Fruit fly (Drosophila melanogaster) Kc167 (cell line): ENCODE data around the gene jhamt.

Source experiments
- Myc ChIP-seq: fragments of >200 bp; optimal IDR thresholded peaks from 2 replicates; lab custom pipeline; 2017; ENCODE audit warnings: missing external identifiers
- Sin3A ChIP-seq: fragments of >200 bp; optimal IDR thresholded peaks from 2 replicates; lab custom pipeline; 2018; ENCODE audit warnings: missing external identifiers
- h ChIP-seq: fragments of >200 bp; optimal IDR thresholded peaks from 3 replicates; lab custom pipeline; 2018; ENCODE audit warnings: missing external identifiers
- insv ChIP-seq: fragments of >200 bp; optimal IDR thresholded peaks from 3 replicates; lab custom pipeline; 2018; ENCODE audit warnings: missing external identifiers
- psq ChIP-seq: fragments of >200 bp; optimal IDR thresholded peaks from 2 replicates; lab custom pipeline; 2017; ENCODE audit warnings: missing external identifiers
- ttk ChIP-seq: sonication (Bioruptor generic); optimal IDR thresholded peaks from 2 replicates; lab custom pipeline; 2017; ENCODE audit warnings: missing external identifiers

Gene jhamt

dm6 chr2L:16326892-16327291 lies 38.8 kb upstream of the jhamt start, which contains the start of gene CG4278:
TSS of gene CG4278 (plus strand) at chr2L:16327069.
- TF ChIP-seq psq (lab: Kevin White, UChicago) (no peak), insv (lab: Kevin White, UChicago) (no peak), Sin3A (no peak), ttk (lab: Kevin White, UChicago) (no peak), h (lab: Kevin White, UChicago) (no peak)

DNA sequence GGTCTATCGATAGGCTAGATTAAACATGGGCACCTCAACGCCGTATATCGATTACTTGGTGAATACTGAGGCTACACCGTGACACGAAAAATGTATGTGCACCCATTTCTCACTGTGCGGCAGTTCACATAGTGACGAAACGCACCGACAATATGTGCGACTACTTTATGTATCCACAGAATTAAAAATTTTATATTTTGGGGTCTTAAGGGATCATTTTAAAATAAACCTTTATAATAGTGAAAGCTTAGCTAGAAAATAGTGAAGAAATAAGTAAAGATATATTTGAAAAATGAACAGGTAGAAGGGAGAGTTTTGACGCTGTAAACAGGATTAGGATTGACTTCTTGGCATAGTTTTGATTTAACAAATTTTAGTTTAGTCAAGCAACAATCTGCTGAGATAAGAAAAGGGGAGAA lies 36.6 kb upstream of the jhamt start, which contains the start of gene mRpL4:
mRpL4 (minus strand) TSS at position 31 of the 419 bp plus-strand sequence.
- no peak for TF ChIP-seq ttk (lab: Kevin White, UChicago)
- TF ChIP-seq h (lab: Kevin White, UChicago) = no peak
- TF ChIP-seq psq (lab: Kevin White, UChicago) = no peak
- TF ChIP-seq Myc = no peak
- no peak for TF ChIP-seq insv (lab: Kevin White, UChicago)
- no peak for TF ChIP-seq Sin3A

dm6 chr2L:16329625-16330024 lies 36.1 kb upstream of the jhamt start, which contains the start of gene CG4440:
TSS of gene CG4440 (plus strand) at chr2L:16329925.
- TF ChIP-seq psq (lab: Kevin White, UChicago) (no peak), ttk (lab: Kevin White, UChicago) (no peak), Myc (no peak), Sin3A (no peak)

DNA sequence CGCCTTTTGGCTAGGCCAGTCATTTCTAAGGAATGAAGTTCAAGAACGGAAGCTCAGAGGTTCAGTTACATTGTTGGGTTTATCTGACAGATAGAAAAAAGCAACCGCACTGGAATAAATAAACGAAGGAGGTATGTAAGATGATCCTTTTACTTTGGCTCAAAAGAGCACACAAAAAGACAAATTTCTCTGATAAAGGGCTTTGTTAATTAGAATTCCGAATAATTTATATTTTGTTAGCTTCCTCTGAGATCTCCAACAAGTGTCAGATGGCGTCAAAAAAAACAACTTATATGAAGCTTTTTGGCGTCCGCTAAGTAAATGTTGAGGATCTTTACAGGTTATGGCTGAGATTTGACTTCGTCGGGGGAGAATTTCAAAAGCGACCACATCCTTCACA lies 27.9 kb upstream of the jhamt start, which contains the start of gene CG31817:
CG31817 (minus strand) TSS at position 101 of the 400 bp plus-strand sequence.
- TF ChIP-seq ttk (lab: Kevin White, UChicago) (no peak), insv (lab: Kevin White, UChicago) (no peak), psq (lab: Kevin White, UChicago) (no peak), Sin3A (no peak)

dm6 chr2L:16340268-16340667 lies 25.4 kb upstream of the jhamt start, which contains the start of gene CG42266:
TSS of gene CG42266 (minus strand) at chr2L:16340368.
- TF ChIP-seq ttk (lab: Kevin White, UChicago) (no peak), h (lab: Kevin White, UChicago) (no peak), Myc (no peak), Sin3A (no peak), psq (lab: Kevin White, UChicago) (no peak), insv (lab: Kevin White, UChicago) (no peak)

dm6 chr2L:16342224-16342623 lies 23.5 kb upstream of the jhamt start, which contains the start of gene CG44405:
TSS of gene CG44405 (minus strand) at chr2L:16342324.
- TF ChIP-seq psq (lab: Kevin White, UChicago) = no peak
- TF ChIP-seq ttk (lab: Kevin White, UChicago) = no peak
- TF ChIP-seq h (lab: Kevin White, UChicago) = no peak
- no peak for TF ChIP-seq Myc
- TF ChIP-seq insv (lab: Kevin White, UChicago) = no peak
- TF ChIP-seq Sin3A = no peak

DNA sequence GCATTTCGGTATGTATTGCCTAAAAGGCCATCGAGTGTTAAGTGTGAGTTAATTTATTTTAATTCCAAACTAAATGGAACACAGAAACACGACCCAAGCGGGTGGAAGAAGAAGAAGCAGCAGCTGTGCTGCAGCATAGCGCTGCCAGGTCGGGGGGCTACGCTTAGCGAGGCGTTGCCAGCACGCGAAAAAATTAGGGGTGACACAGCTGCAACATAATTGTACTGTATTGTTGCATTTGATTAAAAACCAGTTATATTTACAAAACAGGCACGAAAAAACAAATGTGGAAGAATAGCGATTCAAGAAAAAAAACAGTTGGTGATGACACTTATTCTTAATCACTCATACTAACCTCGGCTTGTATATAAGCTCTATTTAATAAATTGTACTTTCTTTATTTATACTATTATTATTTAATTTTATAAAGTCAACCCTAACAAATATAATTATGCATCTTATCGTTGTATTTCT lies 15.5 kb upstream of the jhamt start:
- TF ChIP-seq psq (lab: Kevin White, UChicago) = peak; percentile 25
- no peak for TF ChIP-seq insv (lab: Kevin White, UChicago)
- no peak for TF ChIP-seq Myc
- TF ChIP-seq Sin3A = no peak

DNA sequence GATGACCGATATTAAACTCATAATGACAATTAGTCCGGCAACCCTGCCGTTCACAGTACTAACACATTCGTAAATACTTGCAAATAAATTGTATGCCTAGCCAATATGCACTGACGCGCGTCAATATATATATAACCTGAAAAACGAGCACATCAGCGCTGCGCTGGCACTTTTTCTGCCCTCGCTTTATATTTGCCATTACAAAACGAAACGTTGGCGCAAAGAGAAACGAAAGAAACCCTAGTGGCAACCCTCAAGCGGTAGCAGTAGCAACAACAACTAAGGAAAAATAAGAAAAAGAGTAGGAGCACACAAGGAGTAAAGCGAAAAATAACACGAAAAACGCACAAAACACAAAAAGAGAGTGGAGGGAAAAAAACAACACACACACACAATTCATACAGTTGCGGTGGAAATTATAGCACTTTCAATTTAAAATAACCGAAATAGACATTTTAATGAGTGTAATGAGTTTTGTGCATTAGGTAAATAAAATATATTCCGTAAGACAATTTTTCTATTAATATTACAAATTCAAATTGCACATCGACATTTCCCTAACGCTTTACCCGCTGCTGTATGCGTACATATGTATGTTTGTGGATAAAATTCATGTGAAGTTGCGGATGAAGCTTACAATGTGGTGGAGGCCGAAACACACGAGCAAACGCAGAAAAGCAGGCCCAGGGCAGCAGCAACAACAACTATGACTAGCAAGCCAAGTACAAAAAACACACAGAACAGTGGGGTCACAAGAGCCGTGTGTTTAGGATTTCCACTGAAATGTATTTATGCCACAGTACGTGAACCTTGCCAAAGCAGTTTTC lies 14.7 kb upstream of the jhamt start:
- TF ChIP-seq Myc = no peak
- TF ChIP-seq Sin3A = no peak
- TF ChIP-seq psq (lab: Kevin White, UChicago) = peak; percentile 99

DNA sequence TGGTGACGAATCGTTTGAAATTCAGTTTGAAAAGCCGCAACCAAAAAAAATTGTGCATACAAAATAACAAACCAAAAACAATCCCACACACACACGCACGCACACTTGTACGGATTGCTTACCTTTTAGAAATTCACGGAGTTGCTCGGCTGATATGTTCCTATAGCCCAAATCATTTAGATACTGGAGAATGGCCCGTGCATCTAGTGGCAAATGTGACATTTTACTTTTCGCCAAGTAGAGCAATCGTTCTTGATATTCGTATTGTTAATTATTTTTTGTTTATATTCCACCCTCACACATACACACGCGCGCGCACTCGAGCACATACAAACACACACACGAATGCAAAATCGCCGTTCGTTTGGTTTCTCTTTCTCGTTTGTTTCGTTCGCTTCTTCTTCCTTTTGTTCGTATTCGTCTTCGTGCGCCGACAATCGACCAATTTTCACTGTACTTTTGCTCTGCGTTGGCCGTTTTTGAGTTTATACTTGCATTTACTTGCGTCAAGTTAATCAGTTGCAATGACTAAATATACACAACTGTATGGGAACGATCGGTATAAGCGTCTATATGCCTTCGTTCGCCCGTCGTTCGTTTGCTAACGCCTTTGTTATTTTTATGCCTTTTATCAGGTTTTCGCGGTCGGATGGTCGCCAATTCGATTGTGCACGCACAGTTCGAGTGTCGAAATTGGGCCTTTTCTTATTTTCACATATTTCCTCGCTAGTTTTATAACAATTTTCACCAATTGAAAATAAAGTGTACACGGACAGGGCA lies 13.7 kb upstream of the jhamt start:
- TF ChIP-seq psq (lab: Kevin White, UChicago) (peak; percentile 87), ttk (lab: Kevin White, UChicago) (no peak)

DNA sequence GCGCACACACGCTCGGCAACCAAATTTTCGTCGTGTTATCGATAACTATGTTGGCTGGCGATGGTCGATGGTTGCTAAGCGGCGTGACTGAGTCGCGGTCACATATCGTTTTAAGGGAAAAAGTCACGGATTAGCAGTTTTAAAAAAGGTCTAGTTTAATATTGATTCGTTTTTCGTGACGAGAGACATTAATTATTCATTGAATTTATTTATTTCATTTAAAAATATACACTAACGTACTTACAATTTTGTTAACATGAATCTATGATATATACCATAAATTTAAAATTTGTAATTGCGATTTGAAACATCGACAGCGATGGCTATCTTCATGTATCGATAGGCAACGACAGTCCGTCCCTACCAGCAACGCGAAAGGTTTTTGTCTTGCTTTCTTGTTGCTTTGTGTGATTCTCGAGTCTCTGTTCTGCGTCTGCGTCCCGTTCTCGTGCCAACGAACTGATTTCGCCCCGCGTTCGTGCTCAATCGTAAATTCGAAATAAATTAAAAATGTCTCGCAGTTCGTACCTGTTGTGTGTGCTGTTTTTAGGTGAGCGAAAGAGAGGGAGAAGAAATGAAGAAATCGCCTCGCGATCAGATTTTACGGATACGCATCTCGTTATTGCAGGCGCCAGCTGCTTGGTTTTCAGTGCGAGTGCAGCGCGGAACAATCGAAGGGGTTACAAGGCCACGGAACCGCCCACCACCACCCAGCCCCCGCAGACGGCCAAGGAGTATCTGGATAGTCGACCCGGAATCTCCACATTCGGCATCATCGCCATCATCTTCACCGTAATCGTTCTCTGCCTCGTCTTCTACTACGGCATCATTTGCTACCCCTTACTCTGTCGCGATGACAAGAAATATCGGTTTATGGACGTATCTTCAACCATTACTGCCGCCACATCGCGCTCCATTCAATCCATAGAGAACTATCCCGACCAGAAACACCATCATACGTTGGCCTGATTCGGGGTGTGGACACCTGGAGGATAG lies 12.8 kb upstream of the jhamt start, which contains the start of the genes Hyls1, chif and CG4455:
Hyls1 (minus strand) TSS at position 44 of the 996 bp plus-strand sequence.
chif (minus strand) TSS at position 44 of the 996 bp plus-strand sequence.
CG4455 (plus strand) TSS at position 350 of the 996 bp plus-strand sequence.
- TF ChIP-seq Myc (no peak), Sin3A (no peak), psq (lab: Kevin White, UChicago) (no peak)

- TF ChIP-seq ttk (lab: Kevin White, UChicago) = no peak
- TF ChIP-seq h (lab: Kevin White, UChicago) = no peak
- TF ChIP-seq psq (lab: Kevin White, UChicago) = no peak
- TF ChIP-seq insv (lab: Kevin White, UChicago) = no peak
- no peak for TF ChIP-seq Myc
- no peak for TF ChIP-seq Sin3A
Observed at dm6 chr2L:16353765-16354164, 11.9 kb upstream of the jhamt start.
